Fruit fly (Drosophila melanogaster) Kc167 (cell line): ENCODE results near the gene Tsp66A.

Experiments
- Myc ChIP-seq: fragments of >200 bp; optimal IDR thresholded peaks from 2 replicates; lab custom pipeline; 2017; ENCODE audit warnings: missing external identifiers
- Sin3A ChIP-seq: fragments of >200 bp; optimal IDR thresholded peaks from 2 replicates; lab custom pipeline; 2018; ENCODE audit warnings: missing external identifiers
- h ChIP-seq: fragments of >200 bp; optimal IDR thresholded peaks from 3 replicates; lab custom pipeline; 2018; ENCODE audit warnings: missing external identifiers
- insv ChIP-seq: fragments of >200 bp; optimal IDR thresholded peaks from 3 replicates; lab custom pipeline; 2018; ENCODE audit warnings: missing external identifiers
- psq ChIP-seq: fragments of >200 bp; optimal IDR thresholded peaks from 2 replicates; lab custom pipeline; 2017; ENCODE audit warnings: missing external identifiers
- ttk ChIP-seq: sonication (Bioruptor generic); optimal IDR thresholded peaks from 2 replicates; lab custom pipeline; 2017; ENCODE audit warnings: missing external identifiers

The Tsp66A gene

dm6 chr3L:7465209-7465608 lies at the start of gene Tsp66A, which contains the start of the genes CG42660 and CG42661:
Gene Tsp66A (plus strand): TSS chr3L:7465509.
Gene CG42660 (plus strand): TSS chr3L:7465509.
Gene CG42661 (plus strand): TSS chr3L:7465509.
- no peak for TF ChIP-seq h
- TF ChIP-seq ttk: no peak
- TF ChIP-seq psq: no peak
- TF ChIP-seq insv (lab: Kevin White, UChicago): no peak
- TF ChIP-seq Sin3A: no peak
- TF ChIP-seq Myc (lab: Kevin White, UChicago): no peak

dm6 chr3L:7422578-7422977 lies 42.7 kb upstream of the Tsp66A start:
- no peak for TF ChIP-seq h
- TF ChIP-seq ttk: no peak
- TF ChIP-seq Sin3A: no peak
- TF ChIP-seq psq: no peak
- TF ChIP-seq insv (lab: Kevin White, UChicago): no peak
- TF ChIP-seq Myc (lab: Kevin White, UChicago): no peak

dm6 chr3L:7423517-7423916 lies 41.8 kb upstream of the Tsp66A start, which contains the start of gene CG42458:
Gene CG42458 (plus strand): TSS chr3L:7423827.
- TF ChIP-seq h: no peak
- TF ChIP-seq insv (lab: Kevin White, UChicago): no peak
- no peak for TF ChIP-seq ttk
- TF ChIP-seq Myc (lab: Kevin White, UChicago): no peak
- no peak for TF ChIP-seq Sin3A
- TF ChIP-seq psq: no peak

- TF ChIP-seq ttk: no peak
- no peak for TF ChIP-seq h
- no peak for TF ChIP-seq Sin3A
- no peak for TF ChIP-seq insv (lab: Kevin White, UChicago)
- no peak for TF ChIP-seq Myc (lab: Kevin White, UChicago)
- TF ChIP-seq psq: no peak
These were observed 33.0 kb upstream of the Tsp66A start for dm6 chr3L:7432265-7432664.

- TF ChIP-seq insv (lab: Kevin White, UChicago) (no peak), Sin3A (no peak), Myc (lab: Kevin White, UChicago) (no peak), h (no peak), ttk (no peak), psq (no peak)
These were observed 32.4 kb upstream of the Tsp66A start for dm6 chr3L:7432811-7433324.

dm6 chr3L:7433325-7433827 lies 31.9 kb upstream of the Tsp66A start:
- TF ChIP-seq insv (lab: Kevin White, UChicago): no peak
- TF ChIP-seq Myc (lab: Kevin White, UChicago): no peak
- TF ChIP-seq h: no peak
- TF ChIP-seq ttk: no peak
- no peak for TF ChIP-seq Sin3A
- no peak for TF ChIP-seq psq

dm6 chr3L:7434198-7434597 lies 31.1 kb upstream of the Tsp66A start:
- TF ChIP-seq Myc (lab: Kevin White, UChicago) (no peak), h (no peak), Sin3A (no peak), insv (lab: Kevin White, UChicago) (no peak), ttk (no peak), psq (no peak)

- TF ChIP-seq insv (lab: Kevin White, UChicago) (no peak), Sin3A (no peak)
These were observed 30.3 kb upstream of the Tsp66A start, which contains the start of gene Rac2 for dm6 chr3L:7434715-7435653. Gene Rac2 (minus strand): TSS chr3L:7435190.

dm6 chr3L:7437366-7437765 lies 27.9 kb upstream of the Tsp66A start, which contains the start of gene CG14835:
Gene CG14835 (minus strand): TSS chr3L:7437466.
- TF ChIP-seq insv (lab: Kevin White, UChicago): no peak
- TF ChIP-seq h: no peak
- TF ChIP-seq Sin3A: no peak
- no peak for TF ChIP-seq psq
- TF ChIP-seq ttk: no peak
- no peak for TF ChIP-seq Myc (lab: Kevin White, UChicago)

- TF ChIP-seq ttk (no peak), Myc (lab: Kevin White, UChicago) (no peak), psq (no peak), h (no peak), Sin3A (no peak), insv (lab: Kevin White, UChicago) (no peak)
These were observed 26.0 kb upstream of the Tsp66A start, which contains the start of gene sphinx1 for dm6 chr3L:7439305-7439704. Gene sphinx1 (minus strand): TSS chr3L:7439405.

dm6 chr3L:7440633-7441032 lies 24.7 kb upstream of the Tsp66A start, which contains the start of gene sphinx2:
Gene sphinx2 (minus strand): TSS chr3L:7440733.
- TF ChIP-seq psq (no peak), ttk (no peak)

- TF ChIP-seq h (no peak), Sin3A (no peak)
These were observed 16.2 kb upstream of the Tsp66A start for dm6 chr3L:7449097-7449496.

dm6 chr3L:7450553-7450952 lies 14.8 kb upstream of the Tsp66A start, which contains the start of gene CG33278:
Gene CG33278 (plus strand): TSS chr3L:7450853.
- TF ChIP-seq psq (no peak), insv (lab: Kevin White, UChicago) (no peak), Sin3A (no peak)
